Worm (Caenorhabditis elegans): Measurements from ENCODE around the gene grl-21.

DNA sequence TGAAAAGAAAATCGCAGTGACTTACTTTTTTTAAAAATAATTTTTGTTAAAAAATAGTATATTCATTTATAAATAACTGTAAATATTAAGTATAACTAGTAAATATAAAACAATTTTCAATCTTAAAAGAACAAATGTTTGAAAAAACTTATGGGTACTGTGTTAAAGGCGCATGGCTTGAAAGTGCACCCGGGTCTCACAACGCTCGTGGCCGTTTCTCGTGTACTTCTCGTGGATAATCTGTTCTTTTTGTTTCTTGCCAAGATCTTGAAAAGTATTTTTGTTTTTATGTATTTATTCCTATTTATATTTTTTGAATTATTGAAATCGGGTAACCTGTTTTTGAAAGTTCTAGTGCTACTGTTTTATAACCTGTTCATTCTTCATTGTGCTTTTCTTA, 28.8 kb downstream of the grl-21 start:
- TF ChIP-seq tbx-37 (GFP tag; conservative IDR thresholded peaks at IDR 0.05) (no peak), hmg-4 (GFP tag; optimal IDR thresholded peaks at IDR 0.05) (no peak), tbx-11 (GFP tag; IDR thresholded peaks at IDR 0.05) (no peak), F13C5.2 (tag; optimal IDR thresholded peaks at IDR 0.05) (no peak), ama-1 (optimal IDR thresholded peaks at IDR 0.05) (no peak), hnd-1 (tag; optimal IDR thresholded peaks at IDR 0.05) (no peak), flt-1 (GFP tag; IDR thresholded peaks at IDR 0.05) (no peak), ceh-13 (GFP tag; optimal IDR thresholded peaks at IDR 0.05) (no peak), tra-4 (tag; optimal IDR thresholded peaks at IDR 0.05) (no peak), B0310.2 (tag; optimal IDR thresholded peaks at IDR 0.05) (no peak), sea-1 (GFP tag; conservative IDR thresholded peaks at IDR 0.05) (no peak), hmbx-1 (tag; optimal IDR thresholded peaks at IDR 0.05) (no peak)
